Worm (Caenorhabditis elegans) whole organism, L1 larva: ENCODE results near the gene ben-1.

Experiments used
- C04F5.9 ChIP-seq: sonication (generic microtip); optimal IDR thresholded peaks from 2 replicates; lab custom pipeline; 2016; ENCODE audit warnings: missing genetic modification characterization, missing compliant biosample characterization
- C16A3.4 ChIP-seq: fragments of 150-350 bp; optimal IDR thresholded peaks from 2 replicates; lab custom pipeline; 2014; ENCODE audit warnings: missing biosample characterization, missing genetic modification characterization
- C34B4.2 ChIP-seq: sonication (generic microtip); optimal IDR thresholded peaks from 2 replicates; lab custom pipeline; 2017; ENCODE audit warnings: mild to moderate bottlenecking, missing genetic modification characterization, missing compliant biosample characterization
- F16B12.6 ChIP-seq: fragments of 150-350 bp; optimal IDR thresholded peaks from 2 replicates; lab custom pipeline; 2014; ENCODE audit warnings: missing biosample characterization, missing genetic modification characterization
- aha-1 ChIP-seq: fragments of 150-350 bp; optimal IDR thresholded peaks from 2 replicates; lab custom pipeline; 2014; ENCODE audit warnings: missing biosample characterization, missing genetic modification characterization
- alr-1 ChIP-seq: fragments of 200-800 bp; sonication (Bioruptor generic); optimal IDR thresholded peaks from 2 replicates; lab custom pipeline; 2018; ENCODE audit warnings: borderline replicate concordance, mild to moderate bottlenecking, missing genetic modification characterization, missing compliant biosample characterization
- aly-2 ChIP-seq: fragments of 150-350 bp; optimal IDR thresholded peaks from 2 replicates; lab custom pipeline; 2014; ENCODE audit warnings: missing biosample characterization, missing genetic modification characterization
- blmp-1 ChIP-seq: fragments of 150-350 bp; optimal IDR thresholded peaks from 2 replicates; lab custom pipeline; 2014; ENCODE audit warnings: missing biosample characterization, missing genetic modification characterization
- ceh-8 ChIP-seq: fragments of 200-800 bp; sonication (Bioruptor generic); optimal IDR thresholded peaks from 2 replicates; lab custom pipeline; 2018; ENCODE audit warnings: mild to moderate bottlenecking, missing genetic modification characterization, moderate library complexity, missing compliant biosample characterization
- ceh-82 ChIP-seq, 3 experiments: fragments of 150-350 bp in 1 of 3; sonication (generic microtip) in 2 of 3; optimal IDR thresholded peaks; 2 replicates each; lab custom pipeline; 2014 to 2017; ENCODE audit warnings: missing biosample characterization in 3 of 3, missing genetic modification characterization in 3 of 3
- ceh-88 ChIP-seq: fragments of 200-800 bp; sonication (Bioruptor generic); IDR thresholded peaks from 2 replicates; pipeline ENCODE4 v1.3.6; 2022; ENCODE audit warnings: missing genetic modification characterization, missing compliant biosample characterization
- ces-1 ChIP-seq: fragments of 150-350 bp; optimal IDR thresholded peaks from 2 replicates; lab custom pipeline; 2014; ENCODE audit warnings: missing biosample characterization, missing genetic modification reagents, missing genetic modification characterization
- efl-1 ChIP-seq, 4 experiments: fragments of 150-350 bp; optimal IDR thresholded peaks in 3 of 4; peaks in 1 of 4; 1 replicate in 1 of 4; 2 replicates in 3 of 4; lab custom pipeline; 2014; ENCODE audit warnings: missing biosample characterization in 2 of 4, missing genetic modification characterization in 2 of 4, missing genetic modification reagents in 2 of 4
- efl-3 ChIP-seq: fragments of 200-800 bp; sonication (Bioruptor generic); optimal IDR thresholded peaks from 2 replicates; lab custom pipeline; 2018; ENCODE audit warnings: mild to moderate bottlenecking, missing genetic modification characterization, missing compliant biosample characterization
- egl-13 ChIP-seq: sonication (generic microtip); optimal IDR thresholded peaks from 2 replicates; lab custom pipeline; 2016; ENCODE audit warnings: missing genotype, missing genetic modification reagents, missing genetic modification characterization, missing compliant biosample characterization
- elt-2 ChIP-seq: sonication (generic microtip); optimal IDR thresholded peaks from 2 replicates; lab custom pipeline; 2016; ENCODE audit warnings: missing genetic modification characterization, mild to moderate bottlenecking, inconsistent platforms, missing compliant biosample characterization, missing genetic modification reagents
- elt-3 ChIP-seq, 6 experiments: fragments of 150-350 bp in 1 of 6; sonication (generic microtip); optimal IDR thresholded peaks; 2 replicates each; lab custom pipeline; 2017 to 2018; ENCODE audit warnings: missing biosample characterization in 6 of 6, missing genetic modification characterization in 6 of 6, inconsistent platforms in 1 of 6
- fkh-10 ChIP-seq: sonication (generic microtip); optimal IDR thresholded peaks from 2 replicates; lab custom pipeline; 2017; ENCODE audit warnings: missing biosample characterization, missing genetic modification reagents, missing genetic modification characterization
- fkh-8 ChIP-seq: sonication (generic microtip); optimal IDR thresholded peaks from 2 replicates; lab custom pipeline; 2016; ENCODE audit warnings: mild to moderate bottlenecking, missing genetic modification characterization, missing compliant biosample characterization
- grh-1 ChIP-seq: fragments of 200-800 bp; sonication (Bioruptor generic); IDR thresholded peaks from 2 replicates; pipeline ENCODE4 v1.3.6; 2022; ENCODE audit warnings: missing genetic modification reagents, missing genetic modification characterization, missing compliant biosample characterization
- hlh-17 ChIP-seq: fragments of 200-800 bp; sonication (Bioruptor generic); optimal IDR thresholded peaks from 2 replicates; lab custom pipeline; 2018; ENCODE audit warnings: missing genetic modification characterization, mild to moderate bottlenecking, missing compliant biosample characterization, moderate library complexity, borderline replicate concordance
- hlh-4 ChIP-seq: sonication (generic microtip); optimal IDR thresholded peaks from 2 replicates; lab custom pipeline; 2016; ENCODE audit warnings: mild to moderate bottlenecking, missing genetic modification characterization, missing compliant biosample characterization
- isw-1 ChIP-seq: fragments of 200-800 bp; sonication (Bioruptor generic); IDR thresholded peaks from 2 replicates; pipeline ENCODE4 v1.3.6; 2022; ENCODE audit warnings: missing genetic modification characterization, missing compliant biosample characterization
- lin-15B ChIP-seq: fragments of 150-350 bp; sonication (generic microtip); optimal IDR thresholded peaks from 3 replicates; lab custom pipeline; 2014; ENCODE audit warnings: missing biosample characterization, missing genetic modification characterization
- lin-35 ChIP-seq, 2 experiments: fragments of 150-350 bp; optimal IDR thresholded peaks; 2 replicates each; lab custom pipeline; 2014; ENCODE audit warnings: missing biosample characterization in 2 of 2, missing genetic modification characterization in 2 of 2, missing genetic modification reagents in 2 of 2
- lin-39 ChIP-seq: fragments of 150-350 bp; optimal IDR thresholded peaks from 2 replicates; lab custom pipeline; 2014; ENCODE audit warnings: missing biosample characterization, missing genetic modification reagents, missing genetic modification characterization
- lsy-2 ChIP-seq, 2 experiments: fragments of 150-350 bp; optimal IDR thresholded peaks; 2 replicates each; lab custom pipeline; 2014; ENCODE audit warnings: missing biosample characterization in 2 of 2, missing genetic modification characterization in 2 of 2
- mab-9 ChIP-seq: fragments of 200-800 bp; sonication (Bioruptor generic); IDR thresholded peaks from 2 replicates; pipeline ENCODE4 v1.3.6; 2022; ENCODE audit warnings: missing genetic modification reagents, missing genetic modification characterization, missing compliant biosample characterization
- mef-2 ChIP-seq: fragments of 150-350 bp; optimal IDR thresholded peaks from 2 replicates; lab custom pipeline; 2014; ENCODE audit warnings: missing biosample characterization, missing genetic modification characterization
- mep-1 ChIP-seq: fragments of 150-350 bp; optimal IDR thresholded peaks from 2 replicates; lab custom pipeline; 2014; ENCODE audit warnings: missing biosample characterization, missing genetic modification characterization
- nhr-11 ChIP-seq: fragments of 150-350 bp; optimal IDR thresholded peaks from 2 replicates; lab custom pipeline; 2014; ENCODE audit warnings: missing biosample characterization, missing genetic modification characterization
- nhr-237 ChIP-seq: fragments of 150-350 bp; optimal IDR thresholded peaks from 2 replicates; lab custom pipeline; 2014; ENCODE audit warnings: missing biosample characterization, missing genetic modification characterization
- nhr-47 ChIP-seq: sonication (generic microtip); optimal IDR thresholded peaks from 2 replicates; lab custom pipeline; 2016; ENCODE audit warnings: mild to moderate bottlenecking, missing genetic modification characterization, moderate library complexity, missing compliant biosample characterization
- nhr-76 ChIP-seq: sonication (generic microtip); optimal IDR thresholded peaks from 2 replicates; lab custom pipeline; 2017; ENCODE audit warnings: missing biosample characterization, missing genetic modification characterization
- nhr-84 ChIP-seq: sonication (generic microtip); optimal IDR thresholded peaks from 2 replicates; lab custom pipeline; 2017; ENCODE audit warnings: missing biosample characterization, missing genetic modification characterization
- pax-3 ChIP-seq: fragments of 200-800 bp; sonication (Bioruptor generic); optimal IDR thresholded peaks from 2 replicates; lab custom pipeline; 2018; ENCODE audit warnings: mild to moderate bottlenecking, missing genetic modification characterization, moderate library complexity, missing compliant biosample characterization
- skn-1 ChIP-seq: fragments of 150-350 bp; optimal IDR thresholded peaks from 2 replicates; lab custom pipeline; 2014; ENCODE audit warnings: missing biosample characterization, missing genetic modification characterization
- snpc-4 ChIP-seq: fragments of 150-350 bp; optimal IDR thresholded peaks from 2 replicates; lab custom pipeline; 2014; ENCODE audit warnings: missing biosample characterization, missing genetic modification characterization
- snu-23 ChIP-seq: sonication (generic microtip); optimal IDR thresholded peaks from 2 replicates; lab custom pipeline; 2016; ENCODE audit warnings: missing genetic modification characterization, missing compliant biosample characterization
- sox-4 ChIP-seq: sonication (generic microtip); optimal IDR thresholded peaks from 2 replicates; lab custom pipeline; 2016; ENCODE audit warnings: missing genetic modification characterization, missing compliant biosample characterization
- sup-37 ChIP-seq: fragments of 200-800 bp; sonication (Bioruptor generic); optimal IDR thresholded peaks from 2 replicates; lab custom pipeline; 2018; ENCODE audit warnings: mild to moderate bottlenecking, missing genetic modification characterization, missing compliant biosample characterization
- swsn-7 ChIP-seq: sonication (generic microtip); optimal IDR thresholded peaks from 2 replicates; lab custom pipeline; 2016; ENCODE audit warnings: missing genetic modification characterization, missing compliant biosample characterization
- unc-130 ChIP-seq: fragments of 150-350 bp; optimal IDR thresholded peaks from 2 replicates; lab custom pipeline; 2017; ENCODE audit warnings: missing biosample characterization, missing genetic modification characterization, inconsistent platforms
- unc-30 ChIP-seq: sonication (generic microtip); optimal IDR thresholded peaks from 2 replicates; lab custom pipeline; 2017; ENCODE audit warnings: missing biosample characterization, missing genetic modification characterization
- xbp-1 ChIP-seq: sonication (generic microtip); optimal IDR thresholded peaks from 2 replicates; lab custom pipeline; 2016; ENCODE audit warnings: missing genetic modification characterization, missing compliant biosample characterization
- zip-4 ChIP-seq: fragments of 200-800 bp; sonication (Bioruptor generic); optimal IDR thresholded peaks from 2 replicates; lab custom pipeline; 2018; ENCODE audit warnings: mild to moderate bottlenecking, missing genetic modification characterization, moderate library complexity, missing compliant biosample characterization
- ztf-11 ChIP-seq, 2 experiments: sonication (generic microtip); optimal IDR thresholded peaks; 2 replicates each; lab custom pipeline; 2016 to 2017; ENCODE audit warnings: missing genetic modification characterization in 2 of 2, missing biosample characterization in 1 of 2, missing compliant biosample characterization in 1 of 2
- ztf-4 ChIP-seq: fragments of 150-350 bp; optimal IDR thresholded peaks from 2 replicates; lab custom pipeline; 2014; ENCODE audit warnings: missing biosample characterization, missing genetic modification characterization

ben-1 gene

DNA sequence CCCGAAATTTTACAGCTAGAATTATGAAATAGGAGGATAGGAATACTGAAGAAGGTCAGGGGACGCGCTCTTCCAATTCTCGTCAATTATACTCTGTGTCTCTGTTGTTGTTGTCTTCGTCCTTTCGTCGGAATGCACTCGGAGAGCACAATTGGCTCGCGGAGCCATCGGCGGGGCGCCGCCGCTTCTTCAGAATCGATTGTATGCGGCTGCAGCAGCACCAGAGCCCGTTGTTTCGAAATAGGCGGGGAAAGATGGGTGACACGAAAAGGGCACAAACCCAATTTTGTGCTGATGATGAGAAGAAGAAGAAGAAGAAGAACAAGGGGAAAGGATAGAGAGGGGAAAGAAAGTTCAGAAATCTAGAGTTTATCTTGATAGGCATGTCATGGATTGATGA is 666 bp upstream of the ben-1 start (continued):
- TF ChIP-seq nhr-76 (tag; lab: Kevin White, UChicago) (no peak), ceh-82 (tag; optimal IDR thresholded peaks at IDR 0.05; lab: Kevin White, UChicago) (peak in 2 of 3 experiments; percentile 32 to 52), isw-1 (GFP tag; lab: Robert Waterston, UW) (peak; percentile 14), elt-2 (tag; lab: Kevin White, UChicago) (no peak), ces-1 (GFP tag; lab: Kevin White, UChicago) (no peak), lin-15B (tag; lab: Kevin White, UChicago) (no peak), fkh-10 (GFP tag; lab: Kevin White, UChicago) (peak; percentile 1), nhr-237 (no peak), swsn-7 (no peak), mep-1 (no peak), pax-3 (tag; lab: Kevin White, UChicago) (no peak)

DNA sequence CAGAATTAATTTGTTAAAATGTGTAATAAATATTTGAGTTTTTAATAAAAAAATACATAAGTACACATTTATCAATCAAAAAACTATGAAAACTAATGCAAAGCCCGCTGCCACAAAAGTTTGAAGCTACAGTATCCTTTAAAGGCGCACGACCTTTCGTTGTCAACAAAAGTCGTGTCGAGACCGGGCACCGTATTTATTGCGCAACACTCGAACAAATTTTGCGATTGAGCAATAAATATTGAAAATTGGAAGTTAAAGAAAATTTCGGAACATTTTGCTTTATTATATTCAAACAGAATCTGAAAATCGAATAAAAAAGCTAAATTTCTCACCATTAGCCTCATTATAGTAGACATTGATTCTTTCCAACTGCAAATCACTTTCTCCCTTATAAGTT is 346 bp downstream of the ben-1 start:
- TF ChIP-seq ztf-11 (tag; optimal IDR thresholded peaks at IDR 0.05; lab: Kevin White, UChicago) (no peak), elt-2 (tag; lab: Kevin White, UChicago) (no peak), nhr-47 (tag; lab: Kevin White, UChicago) (no peak), sup-37 (GFP tag; lab: Kevin White, UChicago) (no peak), lsy-2 (tag; optimal IDR thresholded peaks at IDR 0.05; lab: Kevin White, UChicago) (no peak), C34B4.2 (tag; lab: Kevin White, UChicago) (no peak), mab-9 (GFP tag; lab: Robert Waterston, UW) (no peak)

DNA sequence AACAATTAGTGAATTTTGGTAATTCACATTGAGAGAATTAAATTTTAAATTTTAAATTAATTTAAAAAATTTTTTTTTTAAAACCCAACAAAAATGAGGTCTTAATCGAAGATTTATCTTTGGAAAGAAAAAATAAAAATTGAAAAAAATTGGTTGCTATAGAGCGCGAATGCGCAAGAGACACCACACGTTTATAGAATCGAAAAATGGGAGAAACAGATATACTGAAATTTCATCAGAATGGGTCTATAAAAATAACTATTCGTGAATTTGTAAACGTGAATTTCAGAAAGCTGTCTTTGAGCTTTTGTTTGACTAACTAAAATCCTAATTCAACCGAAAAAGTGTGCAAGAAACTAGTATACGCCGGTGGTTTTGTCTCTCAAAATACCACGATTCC is 1.0 kb downstream of the ben-1 start:
- TF ChIP-seq aly-2 (tag; lab: Kevin White, UChicago) = no peak
- TF ChIP-seq ceh-8 (GFP tag; lab: Kevin White, UChicago) = peak; percentile 34
- TF ChIP-seq alr-1 = no peak
- TF ChIP-seq ceh-88 (GFP tag; lab: Robert Waterston, UW) = peak; percentile 60
- TF ChIP-seq egl-13 (tag; lab: Kevin White, UChicago) = peak; percentile 35
- no peak for TF ChIP-seq mab-9 (GFP tag; lab: Robert Waterston, UW)
- no peak for TF ChIP-seq unc-130 (tag; lab: Kevin White, UChicago)
- TF ChIP-seq zip-4 = no peak
- no peak for TF ChIP-seq unc-30 (tag; lab: Kevin White, UChicago)
- TF ChIP-seq xbp-1 (tag; lab: Kevin White, UChicago) = peak; percentile 81
- TF ChIP-seq ceh-82 (tag; optimal IDR thresholded peaks at IDR 0.05; lab: Kevin White, UChicago) = peak in 1 of 3 experiments; percentile 29
- peak; percentile 84 for TF ChIP-seq fkh-8 (tag; lab: Kevin White, UChicago)
- peak; percentile 33 for TF ChIP-seq blmp-1 (tag; lab: Kevin White, UChicago)
- TF ChIP-seq skn-1 (tag; lab: Kevin White, UChicago) = peak; percentile 58
- no peak for TF ChIP-seq hlh-17 (GFP tag; lab: Kevin White, UChicago)
- TF ChIP-seq nhr-237 = peak; percentile 31
- peak; percentile 36 for TF ChIP-seq C04F5.9 (tag; lab: Kevin White, UChicago)
- no peak for TF ChIP-seq grh-1 (GFP tag; lab: Robert Waterston, UW)
- TF ChIP-seq elt-2 (tag; lab: Kevin White, UChicago) = peak; percentile 43
- TF ChIP-seq C16A3.4 (tag; lab: Kevin White, UChicago) = peak; percentile 80
- no peak for TF ChIP-seq nhr-11 (tag; lab: Kevin White, UChicago)
- TF ChIP-seq elt-3 (tag; optimal IDR thresholded peaks at IDR 0.05; lab: Kevin White, UChicago) = no peak
- TF ChIP-seq ces-1 (GFP tag; lab: Kevin White, UChicago) = no peak
- TF ChIP-seq hlh-4 = no peak
- no peak for TF ChIP-seq lin-39 (tag; lab: Kevin White, UChicago)
- TF ChIP-seq aha-1 (tag; lab: Kevin White, UChicago) = no peak
- peak; percentile 59 to 85 for TF ChIP-seq lin-35 (GFP tag; optimal IDR thresholded peaks at IDR 0.05; lab: Kevin White, UChicago)
- TF ChIP-seq mef-2 (tag; lab: Kevin White, UChicago) = no peak
- no peak for TF ChIP-seq F16B12.6 (tag; lab: Kevin White, UChicago)
- TF ChIP-seq snu-23 (GFP tag; lab: Kevin White, UChicago) = peak; percentile 89
- no peak for TF ChIP-seq nhr-84 (tag; lab: Kevin White, UChicago)
- no peak for TF ChIP-seq efl-3 (GFP tag; lab: Kevin White, UChicago)
- no peak for TF ChIP-seq fkh-10 (GFP tag; lab: Kevin White, UChicago)
- peak; percentile 2 for TF ChIP-seq snpc-4 (tag; lab: Kevin White, UChicago)
- peak; percentile 46 for TF ChIP-seq sox-4 (tag; lab: Kevin White, UChicago)
- TF ChIP-seq ztf-4 (tag; lab: Kevin White, UChicago) = no peak
- peak; percentile 63 to 67 for TF ChIP-seq efl-1 (optimal IDR thresholded peaks at IDR 0.05; lab: Kevin White, UChicago)
- peak; percentile 66 to 96 for TF ChIP-seq efl-1 (GFP tag; optimal IDR thresholded peaks at IDR 0.05 in 1 of 2; lab: Kevin White, UChicago)
